Fruit fly (Drosophila melanogaster): ENCODE measurements around the gene Nepl5.

Gene Nepl5

DNA sequence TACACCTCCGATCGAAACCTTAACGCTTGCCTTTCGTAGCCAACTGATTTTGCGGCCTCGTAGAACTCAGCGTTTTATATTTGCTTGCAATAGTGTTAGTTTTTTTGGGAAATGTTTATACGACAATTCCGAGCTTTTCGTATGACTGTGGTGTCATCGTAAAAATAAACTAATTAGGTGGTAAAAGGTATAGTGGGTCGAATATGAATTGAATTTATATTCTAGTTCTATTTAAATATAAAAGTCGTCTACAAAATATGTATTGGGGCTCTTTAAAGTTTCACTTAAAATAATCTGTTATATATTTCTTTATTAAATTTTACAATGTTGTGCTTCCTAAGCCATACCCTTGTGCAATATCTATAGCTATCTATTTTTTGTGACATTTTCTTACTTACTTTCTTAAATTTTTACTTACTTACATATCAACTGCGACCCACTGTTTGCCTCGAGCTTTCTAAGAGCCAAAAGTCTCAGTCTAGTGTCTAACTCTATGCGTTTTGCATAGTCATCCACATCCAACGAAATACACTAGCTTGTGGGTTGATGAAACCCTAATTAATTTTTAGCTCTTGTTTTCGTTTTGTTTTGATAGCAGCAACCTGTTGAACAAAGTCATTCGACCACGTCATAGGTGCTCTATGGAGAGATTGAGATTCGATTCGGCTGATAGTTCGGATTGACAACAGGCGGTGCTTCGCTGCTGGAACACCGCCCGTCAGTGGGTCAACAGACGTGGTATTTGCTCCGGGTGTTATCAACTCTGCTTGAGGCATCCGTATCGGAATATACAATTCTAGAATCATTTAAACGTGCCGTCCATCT is 29.9 kb upstream of the Nepl5 start, which contains the start of gene CG9498 (continued):
- TF ChIP-seq Dref (GFP tag; IDR thresholded peaks at IDR 0.05) (no peak), en (GFP tag; optimal IDR thresholded peaks at IDR 0.05) (no peak), B-H1 (GFP tag; IDR thresholded peaks at IDR 0.05) (peak; percentile 75), CG6272 (GFP tag; IDR thresholded peaks at IDR 0.05) (peak; percentile 42; the same call in 1 of the 2 replicates), CG14860 (GFP tag; IDR thresholded peaks at IDR 0.05; ENCODE audit: partially characterized antibody) (no peak; the same call in 2 of the 3 replicates), ac (GFP tag; optimal IDR thresholded peaks at IDR 0.05) (no peak), CG30403 (GFP tag; optimal IDR thresholded peaks at IDR 0.05) (peak; percentile 80), CG6254 (GFP tag; optimal IDR thresholded peaks at IDR 0.05) (peak; percentile 23), CG17385 (GFP tag; optimal IDR thresholded peaks at IDR 0.05) (peak; percentile 86), tna (GFP tag; IDR thresholded peaks at IDR 0.05; ENCODE audit: partially characterized antibody) (no peak), nerfin-2 (GFP tag; IDR thresholded peaks at IDR 0.05; ENCODE audit: partially characterized antibody) (no peak), CG34224 (GFP tag; IDR thresholded peaks at IDR 0.05; ENCODE audit: partially characterized antibody) (no peak), kay (GFP tag; optimal IDR thresholded peaks at IDR 0.05) (no peak), Spps (tag; optimal IDR thresholded peaks at IDR 0.05) (no peak), GATAe (GFP tag; conservative IDR thresholded peaks at IDR 0.05) (peak; percentile 34; the same call in 1 of the 2 replicates), esg (GFP tag; conservative IDR thresholded peaks at IDR 0.05) (peak; percentile 81), CG18262 (tag; optimal IDR thresholded peaks at IDR 0.05) (peak; percentile 83), CG6813 (GFP tag; optimal IDR thresholded peaks at IDR 0.05) (peak; percentile 86), nerfin-1 (tag; optimal IDR thresholded peaks at IDR 0.05) (peak; percentile 66), p53 (GFP tag; optimal IDR thresholded peaks at IDR 0.05) (no peak), CG6683 (GFP tag; optimal IDR thresholded peaks at IDR 0.05) (peak; percentile 83), Bdp1 (GFP tag; optimal IDR thresholded peaks at IDR 0.05) (no peak), CG7556 (GFP tag; optimal IDR thresholded peaks at IDR 0.05) (peak; percentile 90), CG11398 (GFP tag; optimal IDR thresholded peaks at IDR 0.05) (no peak), CG34422 (GFP tag; IDR thresholded peaks at IDR 0.05) (peak; percentile 69; the same call in 2 of the 3 replicates), Ssrp (tag; optimal IDR thresholded peaks at IDR 0.05) (peak; percentile 47), dimm (GFP tag; IDR thresholded peaks at IDR 0.05) (peak; percentile 67), h (optimal IDR thresholded peaks at IDR 0.05) (no peak), CG14014 (GFP tag; IDR thresholded peaks at IDR 0.05) (peak; percentile 87), gro (GFP tag; optimal IDR thresholded peaks at IDR 0.05) (no peak), CG8924 (tag; optimal IDR thresholded peaks at IDR 0.05) (peak; percentile 88), CG7987 (GFP tag; optimal IDR thresholded peaks at IDR 0.05) (no peak), CG14965 (GFP tag; optimal IDR thresholded peaks at IDR 0.05; ENCODE audit: borderline replicate concordance) (no peak), ERR (GFP tag; optimal IDR thresholded peaks at IDR 0.05) (no peak), NFAT (GFP tag; IDR thresholded peaks at IDR 0.05) (peak; percentile 61), sens-2 (GFP tag; IDR thresholded peaks at IDR 0.05) (no peak), CG2129 (GFP tag; IDR thresholded peaks at IDR 0.05; ENCODE audit: partially characterized antibody) (no peak), phol (tag; optimal IDR thresholded peaks at IDR 0.05) (peak; percentile 80), CG9437 (GFP tag; optimal IDR thresholded peaks at IDR 0.05) (peak; percentile 72), grn (GFP tag; optimal IDR thresholded peaks at IDR 0.05) (peak; percentile 92), tll (GFP tag; optimal IDR thresholded peaks at IDR 0.05) (no peak), pum (GFP tag; optimal IDR thresholded peaks at IDR 0.05) (no peak), Nf-YC (tag; optimal IDR thresholded peaks at IDR 0.05) (peak; percentile 76), caup (GFP tag; optimal IDR thresholded peaks at IDR 0.05; ENCODE audit: severe bottlenecking) (peak; percentile 88), CG18764 (GFP tag; optimal IDR thresholded peaks at IDR 0.05) (no peak), her (GFP tag; optimal IDR thresholded peaks at IDR 0.05) (no peak), gcm2 (GFP tag; optimal IDR thresholded peaks at IDR 0.05) (no peak), Ets65A (GFP tag) (no peak), CG1602 (GFP tag; optimal IDR thresholded peaks at IDR 0.05) (peak; percentile 56)

Data from whole organism, embryonic.